Worm (Caenorhabditis elegans): ENCODE results near the gene eri-12.

DNA sequence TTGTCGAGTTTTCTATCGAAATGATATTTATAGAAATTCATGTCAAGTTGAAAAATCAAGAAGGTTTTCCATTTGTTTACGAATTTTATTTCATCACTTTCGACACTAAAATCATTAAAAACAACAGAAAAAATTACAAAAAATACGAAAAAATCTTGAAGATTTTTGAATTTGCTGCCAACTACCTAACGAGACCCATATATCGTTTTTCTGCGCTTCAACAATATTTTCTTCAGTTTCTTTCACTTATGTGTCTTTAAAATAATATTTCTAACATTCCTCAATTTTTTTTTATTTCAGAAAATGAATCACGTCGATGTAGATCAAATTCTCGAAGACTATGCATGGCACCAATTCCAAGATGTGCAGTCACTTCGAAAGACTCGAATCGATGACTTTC is 27.4 kb upstream of the eri-12 start, which contains the start of gene lin-24:
- no peak for TF ChIP-seq ztf-11 (tag; optimal IDR thresholded peaks at IDR 0.05)
- no peak for TF ChIP-seq snpc-4 (tag; optimal IDR thresholded peaks at IDR 0.05)
- no peak for TF ChIP-seq fkh-10 (GFP tag; optimal IDR thresholded peaks at IDR 0.05)
- no peak for TF ChIP-seq unc-62 (GFP tag; optimal IDR thresholded peaks at IDR 0.05)
- TF ChIP-seq nhr-77 (tag; optimal IDR thresholded peaks at IDR 0.05) = no peak
- no peak for TF ChIP-seq egl-27 (tag; optimal IDR thresholded peaks at IDR 0.05)

All from whole organism, L3 larva.